Fruit fly (Drosophila melanogaster) whole organism, embryonic: ENCODE results near the gene jhamt.

Source experiments
- Abd-B ChIP-seq: fragments of 200-800 bp; sonication (Bioruptor generic); optimal IDR thresholded peaks from 2 replicates; lab custom pipeline; 2018; ENCODE audit warnings: missing biosample characterization, mild to moderate bottlenecking, missing genetic modification characterization, moderate library complexity
- Bgb ChIP-seq: fragments of 200-800 bp; sonication (Bioruptor generic); IDR thresholded peaks from 2 replicates; pipeline ENCODE4 v1.3.6; 2022; ENCODE audit warnings: missing biosample characterization, missing genetic modification characterization; ENCODE audit not compliant: partially characterized antibody
- Blimp-1 ChIP-seq: fragments of 200-800 bp; sonication (Bioruptor generic); optimal IDR thresholded peaks from 3 replicates; lab custom pipeline; 2018; ENCODE audit warnings: missing biosample characterization, missing genetic modification characterization, mild to moderate bottlenecking, moderate library complexity, missing genetic modification reagents
- CG1024 ChIP-seq: fragments of 200-800 bp; sonication (Bioruptor generic); IDR thresholded peaks from 2 replicates; pipeline ENCODE4 v1.3.6; 2022; ENCODE audit warnings: missing biosample characterization, missing genetic modification characterization
- CG11398 ChIP-seq: fragments of 200-800 bp; sonication (Bioruptor generic); optimal IDR thresholded peaks from 2 replicates; lab custom pipeline; 2016; ENCODE audit warnings: missing biosample characterization, missing genetic modification characterization
- CG11696 ChIP-seq: fragments of 200-800 bp; sonication (Bioruptor generic); IDR thresholded peaks from 2 replicates; pipeline ENCODE4 v1.3.6; 2022; ENCODE audit warnings: missing biosample characterization, missing genetic modification characterization
- CG12391 ChIP-seq: fragments of 200-800 bp; sonication (Bioruptor generic); optimal IDR thresholded peaks from 3 replicates; lab custom pipeline; 2018; ENCODE audit warnings: missing biosample characterization, mild to moderate bottlenecking, missing genetic modification characterization, moderate library complexity
- CG13894 ChIP-seq: fragments of 200-800 bp; sonication (Bioruptor generic); optimal IDR thresholded peaks from 3 replicates; lab custom pipeline; 2018; ENCODE audit warnings: missing biosample characterization, mild to moderate bottlenecking, missing genetic modification characterization, moderate library complexity
- CG14050 ChIP-seq: fragments of 200-800 bp; sonication (Bioruptor generic); IDR thresholded peaks from 3 replicates; pipeline ENCODE4 v1.3.6; 2022; ENCODE audit warnings: missing biosample characterization, missing genetic modification characterization
- CG15011 ChIP-seq: fragments of 200-800 bp; sonication (Bioruptor generic); optimal IDR thresholded peaks from 3 replicates; lab custom pipeline; 2018; ENCODE audit warnings: missing biosample characterization, mild to moderate bottlenecking, missing genetic modification characterization
- CG15269 ChIP-seq: fragments of 200-800 bp; sonication (Bioruptor generic); optimal IDR thresholded peaks from 2 replicates; lab custom pipeline; 2018; ENCODE audit warnings: missing biosample characterization, mild to moderate bottlenecking, missing genetic modification characterization, moderate library complexity
- CG16779 ChIP-seq: fragments of 200-800 bp; sonication (Bioruptor generic); IDR thresholded peaks from 2 replicates; pipeline ENCODE4 v1.3.6; 2022; ENCODE audit warnings: missing biosample characterization, missing genetic modification characterization
- CG16863 ChIP-seq: fragments of 200-800 bp; sonication (Bioruptor generic); optimal IDR thresholded peaks from 3 replicates; lab custom pipeline; 2016; ENCODE audit warnings: missing biosample characterization, missing genetic modification characterization
- CG1792 ChIP-seq: fragments of 200-800 bp; sonication (Bioruptor generic); optimal IDR thresholded peaks from 2 replicates; lab custom pipeline; 2016; ENCODE audit warnings: missing biosample characterization, missing genetic modification characterization
- CG18764 ChIP-seq: fragments of 200-800 bp; sonication (Bioruptor generic); optimal IDR thresholded peaks from 3 replicates; lab custom pipeline; 2016; ENCODE audit warnings: missing biosample characterization, missing genetic modification characterization
- CG2199 ChIP-seq: fragments of 200-800 bp; sonication (Bioruptor generic); IDR thresholded peaks from 3 replicates; pipeline ENCODE4 v1.3.6; 2022; ENCODE audit warnings: missing biosample characterization, missing genetic modification characterization
- CG30403 ChIP-seq: fragments of 200-800 bp; sonication (Bioruptor generic); optimal IDR thresholded peaks from 3 replicates; lab custom pipeline; 2016; ENCODE audit warnings: missing biosample characterization, missing genetic modification characterization
- CG31388 ChIP-seq: fragments of 200-800 bp; sonication (Bioruptor generic); optimal IDR thresholded peaks from 2 replicates; lab custom pipeline; 2016; ENCODE audit warnings: missing biosample characterization, missing genetic modification characterization
- CG34422 ChIP-seq: fragments of 200-800 bp; sonication (Bioruptor generic); IDR thresholded peaks from 3 replicates; pipeline ENCODE4 v1.3.6; 2022; ENCODE audit warnings: missing biosample characterization, missing genetic modification characterization
- CG6683 ChIP-seq: fragments of 200-800 bp; sonication (Bioruptor generic); optimal IDR thresholded peaks from 2 replicates; lab custom pipeline; 2017; ENCODE audit warnings: missing biosample characterization, mild to moderate bottlenecking, missing genetic modification characterization, missing genetic modification reagents
- CG7271 ChIP-seq: fragments of 200-800 bp; sonication (Bioruptor generic); optimal IDR thresholded peaks from 2 replicates; lab custom pipeline; 2018; ENCODE audit warnings: missing biosample characterization, mild to moderate bottlenecking, missing genetic modification characterization, moderate library complexity
- CG8924 ChIP-seq: fragments of 200-800 bp; optimal IDR thresholded peaks from 3 replicates; lab custom pipeline; 2019; ENCODE audit warnings: missing biosample characterization, mild to moderate bottlenecking, missing genetic modification characterization, moderate library complexity
- CG9609 ChIP-seq: fragments of 200-800 bp; sonication (Bioruptor generic); optimal IDR thresholded peaks from 3 replicates; lab custom pipeline; 2016; ENCODE audit warnings: missing biosample characterization, missing genetic modification characterization
- CG9797 ChIP-seq: fragments of 200-800 bp; sonication (Bioruptor generic); optimal IDR thresholded peaks from 3 replicates; lab custom pipeline; 2018; ENCODE audit warnings: missing biosample characterization, mild to moderate bottlenecking, missing genetic modification characterization
- CTCF ChIP-seq: fragments of 200-800 bp; sonication (Bioruptor generic); optimal IDR thresholded peaks from 2 replicates; lab custom pipeline; 2017; ENCODE audit warnings: missing biosample characterization, mild to moderate bottlenecking, missing genetic modification characterization, moderate library complexity
- Fer3 ChIP-seq: fragments of 200-800 bp; sonication (Bioruptor generic); optimal IDR thresholded peaks from 2 replicates; lab custom pipeline; 2018; ENCODE audit warnings: missing biosample characterization, mild to moderate bottlenecking, missing genetic modification characterization, moderate library complexity
- Hr51 ChIP-seq, 2 experiments: fragments of 200-800 bp; sonication (Bioruptor generic); optimal IDR thresholded peaks; 2 replicates in 1 of 2; 3 replicates in 1 of 2; lab custom pipeline; 2016 to 2018; ENCODE audit warnings: missing biosample characterization in 2 of 2, missing genetic modification characterization in 2 of 2, mild to moderate bottlenecking in 1 of 2, moderate library complexity in 1 of 2
- Hsf ChIP-seq: fragments of 200-800 bp; sonication (Bioruptor generic); optimal IDR thresholded peaks from 3 replicates; lab custom pipeline; 2016; ENCODE audit warnings: missing biosample characterization, missing genetic modification characterization
- NC2α ChIP-seq: fragments of 200-800 bp; sonication (Bioruptor generic); optimal IDR thresholded peaks from 2 replicates; lab custom pipeline; 2016; ENCODE audit warnings: missing biosample characterization, missing genetic modification characterization
- NC2β ChIP-seq: fragments of 200-800 bp; sonication (Bioruptor generic); optimal IDR thresholded peaks from 2 replicates; lab custom pipeline; 2016; ENCODE audit warnings: missing biosample characterization, missing genetic modification characterization
- NK7.1 ChIP-seq: fragments of 200-800 bp; sonication (Bioruptor generic); optimal IDR thresholded peaks from 3 replicates; lab custom pipeline; 2016; ENCODE audit warnings: missing biosample characterization, missing genetic modification characterization
- Neu2 ChIP-seq: fragments of 200-800 bp; sonication (Bioruptor generic); optimal IDR thresholded peaks from 3 replicates; lab custom pipeline; 2016; ENCODE audit warnings: missing biosample characterization, missing genetic modification characterization, borderline replicate concordance
- Ptx1 ChIP-seq: fragments of 200-800 bp; sonication (Bioruptor generic); IDR thresholded peaks from 2 replicates; pipeline ENCODE4 v1.3.6; 2022; ENCODE audit warnings: missing biosample characterization, missing genetic modification characterization
- Sox102F ChIP-seq: fragments of 200-800 bp; sonication (Bioruptor generic); optimal IDR thresholded peaks from 2 replicates; lab custom pipeline; 2018; ENCODE audit warnings: missing biosample characterization, mild to moderate bottlenecking, missing genetic modification characterization, moderate library complexity
- abd-A ChIP-seq: fragments of 200-800 bp; sonication (Bioruptor generic); optimal IDR thresholded peaks from 3 replicates; lab custom pipeline; 2019; ENCODE audit warnings: missing biosample characterization, mild to moderate bottlenecking, missing genetic modification characterization, moderate library complexity
- ash1 ChIP-seq: fragments of 200-800 bp; sonication (Bioruptor generic); optimal IDR thresholded peaks from 2 replicates; lab custom pipeline; 2018; ENCODE audit warnings: missing biosample characterization, mild to moderate bottlenecking, missing genetic modification characterization
- bbx ChIP-seq: fragments of 200-800 bp; sonication (Bioruptor generic); IDR thresholded peaks from 2 replicates; pipeline ENCODE4 v1.3.6; 2022; ENCODE audit warnings: missing biosample characterization, missing genetic modification characterization; ENCODE audit not compliant: partially characterized antibody
- bsh ChIP-seq, 2 experiments: fragments of 200-800 bp; sonication (Bioruptor generic); optimal IDR thresholded peaks; 2 replicates each; lab custom pipeline; 2017 to 2018; ENCODE audit warnings: mild to moderate bottlenecking in 2 of 2, missing biosample characterization in 2 of 2, missing genetic modification characterization in 2 of 2, moderate library complexity in 1 of 2
- chn ChIP-seq: fragments of 200-800 bp; sonication (Bioruptor generic); optimal IDR thresholded peaks from 2 replicates; lab custom pipeline; 2016; ENCODE audit warnings: missing biosample characterization, missing genetic modification characterization
- dan ChIP-seq: fragments of 200-800 bp; sonication (Bioruptor generic); IDR thresholded peaks from 2 replicates; pipeline ENCODE4 v1.3.6; 2022; ENCODE audit warnings: missing biosample characterization, missing genetic modification characterization
- exex ChIP-seq: fragments of 200-800 bp; sonication (Bioruptor generic); optimal IDR thresholded peaks from 4 replicates; lab custom pipeline; 2018; ENCODE audit warnings: missing biosample characterization, mild to moderate bottlenecking, missing genetic modification characterization, moderate library complexity
- eyg ChIP-seq: fragments of 200-800 bp; sonication (Bioruptor generic); optimal IDR thresholded peaks from 3 replicates; lab custom pipeline; 2016; ENCODE audit warnings: missing biosample characterization, missing genetic modification characterization
- gfzf ChIP-seq: fragments of 200-800 bp; sonication (Bioruptor generic); optimal IDR thresholded peaks from 2 replicates; lab custom pipeline; 2016; ENCODE audit warnings: missing biosample characterization, mild to moderate bottlenecking, missing genetic modification characterization, moderate library complexity
- hb ChIP-seq: fragments of 200-800 bp; sonication (Bioruptor generic); IDR thresholded peaks from 3 replicates; pipeline ENCODE4 v1.3.6; 2022; ENCODE audit warnings: missing biosample characterization, missing genetic modification characterization; ENCODE audit not compliant: partially characterized antibody
- knrl ChIP-seq: fragments of 200-800 bp; sonication (Bioruptor generic); IDR thresholded peaks from 3 replicates; pipeline ENCODE4 v1.3.6; 2022; ENCODE audit warnings: missing biosample characterization, missing genetic modification characterization; ENCODE audit not compliant: partially characterized antibody
- slp2 ChIP-seq: fragments of 200-800 bp; sonication (Bioruptor generic); optimal IDR thresholded peaks from 2 replicates; lab custom pipeline; 2016; ENCODE audit warnings: missing biosample characterization, missing genetic modification characterization
- trem ChIP-seq: fragments of 200-800 bp; optimal IDR thresholded peaks from 3 replicates; lab custom pipeline; 2019; ENCODE audit warnings: missing biosample characterization, mild to moderate bottlenecking, missing genetic modification characterization, moderate library complexity
- ttk ChIP-seq: fragments of 200-800 bp; sonication (Bioruptor generic); IDR thresholded peaks from 2 replicates; pipeline ENCODE4 v2.1.2; 2022; ENCODE audit warnings: missing biosample characterization, missing genetic modification characterization
- tup ChIP-seq: fragments of 200-800 bp; sonication (Bioruptor generic); optimal IDR thresholded peaks from 2 replicates; lab custom pipeline; 2016; ENCODE audit warnings: missing biosample characterization, mild to moderate bottlenecking, missing genetic modification characterization, moderate library complexity
- unpg ChIP-seq: fragments of 200-800 bp; sonication (Bioruptor generic); optimal IDR thresholded peaks from 3 replicates; lab custom pipeline; 2018; ENCODE audit warnings: missing biosample characterization, mild to moderate bottlenecking, missing genetic modification characterization, moderate library complexity

The jhamt gene

DNA sequence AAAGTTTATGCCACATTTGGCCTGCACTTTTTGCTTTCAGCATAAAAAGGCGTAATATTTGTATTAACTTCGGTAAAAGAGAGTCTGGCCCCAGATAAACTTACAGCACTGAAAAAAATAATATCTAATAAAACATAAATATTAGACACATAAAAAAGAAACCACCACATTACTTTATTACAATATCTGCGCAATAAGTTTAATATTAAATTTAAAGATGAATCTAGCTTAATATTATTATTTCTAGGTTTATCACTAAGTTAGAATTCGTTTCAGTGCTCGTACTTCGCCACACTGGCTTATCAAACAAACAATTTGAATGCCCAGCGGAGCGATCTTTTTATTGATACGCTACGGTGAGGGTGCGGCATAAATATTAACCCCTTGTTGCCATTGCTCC, 7.8 kb upstream of the jhamt start (continued):
- no peak for TF ChIP-seq CG1024
- no peak for TF ChIP-seq slp2 (GFP tag; lab: Kevin White, UChicago)
- no peak for TF ChIP-seq CG6683 (GFP tag; lab: Kevin White, UChicago)
- TF ChIP-seq CG7271 (tag; lab: Kevin White, UChicago), result no peak
- TF ChIP-seq CG15269 (tag; lab: Kevin White, UChicago), result peak; percentile 25
- no peak for TF ChIP-seq CG9609 (GFP tag; lab: Kevin White, UChicago)
- no peak for TF ChIP-seq CG16863
- no peak for TF ChIP-seq Hsf (GFP tag; lab: Kevin White, UChicago)
- TF ChIP-seq CG14050 (GFP tag; lab: Robert Waterston, UW), result no peak
- TF ChIP-seq Sox102F (GFP tag; lab: Kevin White, UChicago), result peak; percentile 64
- no peak for TF ChIP-seq abd-A (tag; lab: Kevin White, UChicago)
- TF ChIP-seq Hr51 (GFP tag; optimal IDR thresholded peaks at IDR 0.05; lab: Kevin White, UChicago), result peak in 1 of 2 experiments; percentile 34
- TF ChIP-seq CG11696 (GFP tag; lab: Robert Waterston, UW), result no peak
- TF ChIP-seq CG12391 (tag; lab: Kevin White, UChicago), result peak; percentile 59
- no peak for TF ChIP-seq chn (GFP tag; lab: Kevin White, UChicago)
- TF ChIP-seq CG15011 (GFP tag; lab: Kevin White, UChicago), result no peak
- no peak for TF ChIP-seq Bgb
- TF ChIP-seq exex (tag; lab: Kevin White, UChicago), result no peak
- no peak for TF ChIP-seq Abd-B (GFP tag; lab: Kevin White, UChicago)
- no peak for TF ChIP-seq NC2α (GFP tag; lab: Kevin White, UChicago)
- TF ChIP-seq ash1, result no peak
- TF ChIP-seq CG9797 (GFP tag; lab: Kevin White, UChicago), result no peak
- TF ChIP-seq CG34422, result no peak
- TF ChIP-seq hb (GFP tag; lab: Robert Waterston, UW), result no peak
- no peak for TF ChIP-seq NK7.1 (GFP tag; lab: Kevin White, UChicago)
- no peak for TF ChIP-seq NC2β
- TF ChIP-seq unpg, result peak; percentile 49
- no peak for TF ChIP-seq CG18764 (GFP tag; lab: Kevin White, UChicago)
- TF ChIP-seq Neu2 (GFP tag; lab: Kevin White, UChicago), result no peak
- no peak for TF ChIP-seq CG16779 (GFP tag; lab: Robert Waterston, UW)
- TF ChIP-seq bbx (GFP tag; lab: Robert Waterston, UW), result no peak
- TF ChIP-seq CG31388 (GFP tag; lab: Kevin White, UChicago), result no peak
- TF ChIP-seq trem, result peak; percentile 29
- no peak for TF ChIP-seq dan (GFP tag; lab: Robert Waterston, UW)
- TF ChIP-seq CTCF (GFP tag; lab: Kevin White, UChicago), result no peak
- TF ChIP-seq gfzf (GFP tag; lab: Kevin White, UChicago), result no peak
- no peak for TF ChIP-seq CG2199 (GFP tag; lab: Robert Waterston, UW)
- no peak for TF ChIP-seq ttk (GFP tag; lab: Robert Waterston, UW)
- TF ChIP-seq Ptx1, result 0 out of 2 replicates have a peak, but pooled peaks have one; percentile 46
- TF ChIP-seq Fer3 (tag; lab: Kevin White, UChicago), result peak; percentile 17
- peak in 1 of 2 experiments; percentile 63 for TF ChIP-seq bsh (GFP tag; optimal IDR thresholded peaks at IDR 0.05; lab: Kevin White, UChicago)
- TF ChIP-seq knrl (GFP tag; lab: Robert Waterston, UW), result no peak
- peak; percentile 3 for TF ChIP-seq CG30403 (GFP tag; lab: Kevin White, UChicago)
- no peak for TF ChIP-seq CG1792 (GFP tag; lab: Kevin White, UChicago)
- TF ChIP-seq tup (GFP tag; lab: Kevin White, UChicago), result no peak
- TF ChIP-seq CG11398 (GFP tag; lab: Kevin White, UChicago), result no peak
- peak; percentile 35 for TF ChIP-seq CG8924 (tag; lab: Kevin White, UChicago)
- TF ChIP-seq CG13894 (tag; lab: Kevin White, UChicago), result no peak
- TF ChIP-seq eyg (GFP tag; lab: Kevin White, UChicago), result no peak
- peak; percentile 57 for TF ChIP-seq Blimp-1
